Worm (Caenorhabditis elegans) whole organism, L4 larva: Measurements from ENCODE around the gene med-2.

ENCODE experiments used
- F10B5.3 ChIP-seq: sonication (generic microtip); optimal IDR thresholded peaks from 2 replicates; lab custom pipeline; 2016; ENCODE audit warnings: mild to moderate bottlenecking, missing genetic modification characterization, missing compliant biosample characterization
- F26F4.8 ChIP-seq: fragments of 200-800 bp; sonication (Bioruptor generic); conservative IDR thresholded peaks from 2 replicates; pipeline ENCODE4 v1.3.6; 2022; ENCODE audit warnings: missing genetic modification characterization, missing compliant biosample characterization
- F44E2.7 ChIP-seq: fragments of 200-800 bp; sonication (Bioruptor generic); IDR thresholded peaks from 2 replicates; pipeline ENCODE4 v2.1.2; 2022; ENCODE audit warnings: missing genetic modification characterization, missing compliant biosample characterization
- T20F7.1 ChIP-seq: fragments of 200-800 bp; sonication (Bioruptor generic); optimal IDR thresholded peaks from 2 replicates; lab custom pipeline; 2018; ENCODE audit warnings: mild to moderate bottlenecking, missing genetic modification characterization, missing compliant biosample characterization
- Y5F2A.4 ChIP-seq: fragments of 200-800 bp; sonication (Bioruptor generic); optimal IDR thresholded peaks from 2 replicates; lab custom pipeline; 2018; ENCODE audit warnings: mild to moderate bottlenecking, missing genetic modification characterization, missing compliant biosample characterization
- ZK337.2 ChIP-seq: fragments of 200-800 bp; sonication (Bioruptor generic); IDR thresholded peaks from 2 replicates; pipeline ENCODE4 v1.3.6; 2022; ENCODE audit warnings: missing genetic modification reagents, missing genetic modification characterization, missing compliant biosample characterization
- aha-1 ChIP-seq: fragments of 150-350 bp; peaks from one replicate; lab custom pipeline; 2014; ENCODE audit warnings: missing biosample characterization, missing genetic modification characterization
- arid-1 ChIP-seq: fragments of 200-800 bp; sonication (Bioruptor generic); conservative IDR thresholded peaks from 2 replicates; pipeline ENCODE4 v1.3.6; 2022; ENCODE audit warnings: missing genetic modification reagents, missing genetic modification characterization, missing compliant biosample characterization
- attf-4 ChIP-seq: sonication (generic microtip); optimal IDR thresholded peaks from 3 replicates; lab custom pipeline; 2017; ENCODE audit warnings: missing biosample characterization, missing genetic modification characterization
- ceh-20 ChIP-seq: fragments of 200-800 bp; sonication (Bioruptor generic); IDR thresholded peaks from 2 replicates; pipeline ENCODE4 v1.3.6; 2022; ENCODE audit warnings: missing genetic modification reagents, missing genetic modification characterization, missing compliant biosample characterization
- ceh-32 ChIP-seq: sonication (generic microtip); optimal IDR thresholded peaks from 2 replicates; lab custom pipeline; 2016; ENCODE audit warnings: mild to moderate bottlenecking, missing genetic modification characterization, missing compliant biosample characterization; ENCODE audit not compliant: poor library complexity
- ceh-44 ChIP-seq: fragments of 200-800 bp; sonication (Bioruptor generic); IDR thresholded peaks from 2 replicates; pipeline ENCODE4 v1.3.6; 2022; ENCODE audit warnings: missing genetic modification reagents, missing genetic modification characterization, missing compliant biosample characterization
- cey-2 ChIP-seq: sonication (generic microtip); optimal IDR thresholded peaks from 3 replicates; lab custom pipeline; 2017; ENCODE audit warnings: missing genetic modification characterization, mild to moderate bottlenecking, missing compliant biosample characterization, antibody characterized with exemption, borderline replicate concordance; ENCODE audit not compliant: insufficient read depth
- ctbp-1 ChIP-seq: fragments of 200-800 bp; sonication (Bioruptor generic); IDR thresholded peaks from 2 replicates; pipeline ENCODE4 v1.3.6; 2022; ENCODE audit warnings: missing genetic modification reagents, missing genetic modification characterization, missing compliant biosample characterization
- daf-12 ChIP-seq: fragments of 150-350 bp; optimal IDR thresholded peaks from 2 replicates; lab custom pipeline; 2014; ENCODE audit warnings: missing biosample characterization, missing genetic modification reagents, missing genetic modification characterization
- daf-16 ChIP-seq, 3 experiments: sonication (generic microtip); optimal IDR thresholded peaks; 2 replicates each; lab custom pipeline; 2016 to 2017; ENCODE audit warnings: missing genetic modification characterization in 3 of 3, missing genetic modification reagents in 3 of 3, mild to moderate bottlenecking in 2 of 3, missing compliant biosample characterization in 2 of 3, missing biosample characterization in 1 of 3, moderate library complexity in 1 of 3
- daf-8 ChIP-seq: fragments of 200-800 bp; sonication (Bioruptor generic); IDR thresholded peaks from 2 replicates; pipeline ENCODE4 v1.3.6; 2022; ENCODE audit warnings: missing genetic modification characterization, missing compliant biosample characterization
- dmd-6 ChIP-seq: fragments of 200-800 bp; sonication (Bioruptor generic); IDR thresholded peaks from 2 replicates; pipeline ENCODE4 v1.3.6; 2022; ENCODE audit warnings: missing genetic modification reagents, missing genetic modification characterization, missing compliant biosample characterization
- dmd-8 ChIP-seq: fragments of 200-800 bp; sonication (Bioruptor generic); IDR thresholded peaks from 2 replicates; pipeline ENCODE4 v1.3.6; 2022; ENCODE audit warnings: missing genetic modification characterization, missing compliant biosample characterization
- dmd-9 ChIP-seq: fragments of 200-800 bp; sonication (Bioruptor generic); IDR thresholded peaks from 2 replicates; pipeline ENCODE4 v1.3.6; 2022; ENCODE audit warnings: missing genetic modification reagents, missing genetic modification characterization, missing compliant biosample characterization
- dve-1 ChIP-seq: sonication (generic microtip); optimal IDR thresholded peaks from 2 replicates; lab custom pipeline; 2017; ENCODE audit warnings: antibody characterized with exemption, mild to moderate bottlenecking, missing genetic modification characterization, missing compliant biosample characterization; ENCODE audit not compliant: insufficient read depth
- fkh-10 ChIP-seq: fragments of 150-350 bp; optimal IDR thresholded peaks from 2 replicates; lab custom pipeline; 2014; ENCODE audit warnings: missing biosample characterization, missing genetic modification reagents, missing genetic modification characterization
- hif-1 ChIP-seq, 2 experiments: sonication (generic microtip); optimal IDR thresholded peaks; 2 replicates each; lab custom pipeline; 2016 to 2017; ENCODE audit warnings: missing compliant biosample characterization in 2 of 2, missing genetic modification characterization in 2 of 2, missing genetic modification reagents in 2 of 2, missing genotype in 2 of 2, mild to moderate bottlenecking in 1 of 2
- hlh-11 ChIP-seq: fragments of 200-800 bp; sonication (Bioruptor generic); optimal IDR thresholded peaks from 2 replicates; lab custom pipeline; 2018; ENCODE audit warnings: mild to moderate bottlenecking, missing genetic modification characterization, missing compliant biosample characterization
- hlh-30 ChIP-seq: sonication (generic microtip); optimal IDR thresholded peaks from 2 replicates; lab custom pipeline; 2017; ENCODE audit warnings: antibody characterized with exemption, mild to moderate bottlenecking, missing genetic modification characterization, missing compliant biosample characterization; ENCODE audit not compliant: insufficient read depth
- lim-7 ChIP-seq: fragments of 200-800 bp; sonication (Bioruptor generic); IDR thresholded peaks from 2 replicates; pipeline ENCODE4 v1.3.6; 2022; ENCODE audit warnings: missing genetic modification characterization, missing compliant biosample characterization
- lin-38 ChIP-seq: fragments of 200-800 bp; sonication (Bioruptor generic); IDR thresholded peaks from 2 replicates; pipeline ENCODE4 v1.3.6; 2022; ENCODE audit warnings: missing genetic modification reagents, missing genetic modification characterization, missing compliant biosample characterization
- madf-9 ChIP-seq: fragments of 200-800 bp; sonication (Bioruptor generic); conservative IDR thresholded peaks from 2 replicates; pipeline ENCODE4 v1.3.6; 2022; ENCODE audit warnings: missing genetic modification reagents, missing genetic modification characterization, missing compliant biosample characterization
- mep-1 ChIP-seq: fragments of 150-350 bp; sonication (generic microtip); optimal IDR thresholded peaks from 3 replicates; lab custom pipeline; 2014; ENCODE audit warnings: missing biosample characterization, missing genetic modification characterization
- mxl-2 ChIP-seq: fragments of 200-800 bp; sonication (Bioruptor generic); conservative IDR thresholded peaks from 2 replicates; pipeline ENCODE4 v1.3.6; 2022; ENCODE audit warnings: missing genetic modification reagents, missing genetic modification characterization, missing compliant biosample characterization
- nhr-102 ChIP-seq: sonication (generic microtip); optimal IDR thresholded peaks from 2 replicates; lab custom pipeline; 2016; ENCODE audit warnings: mild to moderate bottlenecking, missing genetic modification characterization, moderate library complexity, missing compliant biosample characterization
- nhr-11 ChIP-seq: fragments of 150-350 bp; optimal IDR thresholded peaks from 2 replicates; lab custom pipeline; 2014; ENCODE audit warnings: missing biosample characterization, missing genetic modification characterization
- nhr-237 ChIP-seq: sonication (generic microtip); optimal IDR thresholded peaks from 2 replicates; lab custom pipeline; 2017; ENCODE audit warnings: missing biosample characterization, missing genetic modification characterization
- nhr-25 ChIP-seq: sonication (generic microtip); optimal IDR thresholded peaks from 2 replicates; lab custom pipeline; 2017; ENCODE audit warnings: missing genetic modification characterization, mild to moderate bottlenecking, missing compliant biosample characterization, antibody characterized with exemption, moderate library complexity, borderline replicate concordance; ENCODE audit not compliant: insufficient read depth
- nhr-28 ChIP-seq: fragments of 150-350 bp; optimal IDR thresholded peaks from 2 replicates; lab custom pipeline; 2014; ENCODE audit warnings: missing biosample characterization, missing genetic modification characterization
- nhr-41 ChIP-seq: fragments of 200-800 bp; sonication (Bioruptor generic); IDR thresholded peaks from 2 replicates; pipeline ENCODE4 v1.3.6; 2022; ENCODE audit warnings: missing genetic modification reagents, missing genetic modification characterization, missing compliant biosample characterization
- nhr-77 ChIP-seq: fragments of 150-350 bp; optimal IDR thresholded peaks from 2 replicates; lab custom pipeline; 2014; ENCODE audit warnings: missing biosample characterization, missing genetic modification characterization
- pha-4 ChIP-seq, 2 experiments: fragments of 150-350 bp in 1 of 2; fragments of 200-800 bp in 1 of 2; sonication (Bioruptor generic) in 1 of 2; IDR thresholded peaks in 1 of 2; optimal IDR thresholded peaks in 1 of 2; 2 replicates each; pipeline versions ENCODE4 v1.3.6 to Lab custom; 2014 to 2022; ENCODE audit warnings: missing genetic modification characterization in 2 of 2, missing genetic modification reagents in 2 of 2, missing biosample characterization in 1 of 2, missing compliant biosample characterization in 1 of 2
- sdz-12 ChIP-seq: fragments of 200-800 bp; sonication (Bioruptor generic); optimal IDR thresholded peaks from 2 replicates; lab custom pipeline; 2018; ENCODE audit warnings: mild to moderate bottlenecking, missing genetic modification characterization, missing compliant biosample characterization
- skn-1 ChIP-seq: fragments of 150-350 bp; optimal IDR thresholded peaks from 2 replicates; lab custom pipeline; 2014; ENCODE audit warnings: missing biosample characterization, missing genetic modification characterization
- snpc-4 ChIP-seq: fragments of 150-350 bp; optimal IDR thresholded peaks from 2 replicates; lab custom pipeline; 2014; ENCODE audit warnings: missing biosample characterization, missing genetic modification characterization
- unc-62 ChIP-seq, 3 experiments: fragments of 150-350 bp in 1 of 3; sonication (generic microtip); optimal IDR thresholded peaks in 2 of 3; peaks in 1 of 3; 1 replicate in 1 of 3; 2 replicates in 2 of 3; lab custom pipeline; 2014 to 2017; ENCODE audit warnings: missing biosample characterization in 3 of 3, missing genetic modification characterization in 3 of 3, missing genetic modification reagents in 3 of 3, missing genotype in 1 of 3
- zag-1 ChIP-seq: fragments of 150-350 bp; optimal IDR thresholded peaks from 2 replicates; lab custom pipeline; 2014; ENCODE audit warnings: missing biosample characterization, missing genetic modification characterization
- zfp-2 ChIP-seq: sonication (generic microtip); optimal IDR thresholded peaks from 2 replicates; lab custom pipeline; 2016; ENCODE audit warnings: mild to moderate bottlenecking, missing genetic modification characterization, missing compliant biosample characterization
- ztf-7 ChIP-seq: fragments of 150-350 bp; optimal IDR thresholded peaks from 2 replicates; lab custom pipeline; 2014; ENCODE audit warnings: missing biosample characterization, missing genetic modification characterization

med-2 gene

DNA sequence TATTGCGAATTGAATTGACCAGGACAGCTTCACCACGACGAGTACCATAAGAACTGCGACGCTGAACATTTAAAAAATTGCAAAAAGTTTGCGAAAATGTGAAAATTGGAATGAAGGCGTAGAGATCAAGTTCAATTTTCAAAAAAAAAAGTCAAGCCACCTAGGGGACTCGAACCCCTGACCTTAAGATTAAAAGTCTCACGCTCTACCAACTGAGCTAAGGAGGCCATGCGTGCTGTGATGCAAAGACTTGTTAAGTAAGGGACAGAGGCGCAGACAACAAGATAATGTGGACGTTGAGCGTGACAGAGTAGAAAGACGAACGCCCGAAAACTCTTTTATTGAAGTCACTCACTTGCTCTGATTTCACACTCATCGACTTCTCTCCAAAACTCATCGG lies 3.3 kb downstream of the med-2 start (continued):
- TF ChIP-seq dmd-6 (GFP tag; lab: Robert Waterston, UW) (peak; percentile 65), hif-1 (tag; optimal IDR thresholded peaks at IDR 0.05; lab: Kevin White, UChicago) (peak in 1 of 2 experiments; percentile 62), fkh-10 (no peak), daf-12 (tag; lab: Kevin White, UChicago) (no peak), skn-1 (tag; lab: Kevin White, UChicago) (no peak), nhr-11 (peak; percentile 1), daf-16 (GFP tag; optimal IDR thresholded peaks at IDR 0.05; lab: Kevin White, UChicago) (peak in 1 of 2 experiments; percentile 72), daf-16 (tag; optimal IDR thresholded peaks at IDR 0.05; lab: Kevin White, UChicago) (peak; percentile 36), F44E2.7 (GFP tag; lab: Robert Waterston, UW) (peak; percentile 75; the same call in 1 of the 2 replicates), ctbp-1 (GFP tag; lab: Robert Waterston, UW) (peak; percentile 85), nhr-41 (GFP tag; lab: Robert Waterston, UW) (peak; percentile 91), pha-4 (GFP tag; IDR thresholded peaks at IDR 0.05; lab: Robert Waterston, UW) (peak; percentile 89; the same call in 1 of the 2 replicates), pha-4 (tag; optimal IDR thresholded peaks at IDR 0.05; lab: Kevin White, UChicago) (no peak), mxl-2 (peak; percentile 75; the same call in 1 of the 2 replicates), mep-1 (tag; lab: Kevin White, UChicago) (peak; percentile 74)

ce11 chrIII:6888497-6888896 lies 4.2 kb downstream of the med-2 start:
- no peak for TF ChIP-seq zag-1
- TF ChIP-seq daf-16 (GFP tag; optimal IDR thresholded peaks at IDR 0.05; lab: Kevin White, UChicago): peak; percentile 23 to 36
- TF ChIP-seq daf-16 (tag; optimal IDR thresholded peaks at IDR 0.05; lab: Kevin White, UChicago): peak; percentile 32
- peak; percentile 16 for TF ChIP-seq F10B5.3
- peak; percentile 43 for TF ChIP-seq dve-1 (tag; lab: Kevin White, UChicago)
- peak in 1 of 2 experiments; percentile 7 for TF ChIP-seq unc-62 (GFP tag; optimal IDR thresholded peaks at IDR 0.05 in 1 of 2; lab: Kevin White, UChicago)
- TF ChIP-seq unc-62 (tag; optimal IDR thresholded peaks at IDR 0.05; lab: Kevin White, UChicago): no peak
- peak; percentile 87 for TF ChIP-seq lim-7 (GFP tag; lab: Robert Waterston, UW)
- no peak for TF ChIP-seq sdz-12 (GFP tag; lab: Kevin White, UChicago)
- peak; percentile 24 for TF ChIP-seq zfp-2
- TF ChIP-seq F26F4.8 (GFP tag; lab: Robert Waterston, UW): peak; percentile 73
- 0 out of 2 replicates have a peak, but pooled peaks have one; percentile 17 for TF ChIP-seq dmd-9 (GFP tag; lab: Robert Waterston, UW)
- peak; percentile 81 for TF ChIP-seq dmd-8 (GFP tag; lab: Robert Waterston, UW)
- peak; percentile 66; the same call in 1 of the 2 replicates for TF ChIP-seq pha-4 (GFP tag; IDR thresholded peaks at IDR 0.05; lab: Robert Waterston, UW)
- no peak for TF ChIP-seq pha-4 (tag; optimal IDR thresholded peaks at IDR 0.05; lab: Kevin White, UChicago)
- peak; percentile 46 for TF ChIP-seq mep-1 (tag; lab: Kevin White, UChicago)
- TF ChIP-seq nhr-28 (tag; lab: Kevin White, UChicago): no peak
- no peak for TF ChIP-seq aha-1 (tag; lab: Kevin White, UChicago)
- TF ChIP-seq daf-8 (GFP tag; lab: Robert Waterston, UW): no peak
- TF ChIP-seq ztf-7 (tag; lab: Kevin White, UChicago): no peak
- TF ChIP-seq ceh-44 (GFP tag; lab: Robert Waterston, UW): peak; percentile 57; the same call in 1 of the 2 replicates
- peak; percentile 56 for TF ChIP-seq nhr-25 (tag; lab: Kevin White, UChicago)
- TF ChIP-seq nhr-237 (tag; lab: Kevin White, UChicago): no peak
- TF ChIP-seq arid-1 (GFP tag; lab: Robert Waterston, UW): peak; percentile 86
- no peak for TF ChIP-seq nhr-77
- no peak for TF ChIP-seq cey-2
- TF ChIP-seq snpc-4 (tag; lab: Kevin White, UChicago): no peak
- TF ChIP-seq nhr-11: no peak
- peak; percentile 63 for TF ChIP-seq Y5F2A.4
- peak; percentile 33; the same call in 1 of the 2 replicates for TF ChIP-seq ceh-20 (GFP tag; lab: Robert Waterston, UW)
- TF ChIP-seq nhr-102 (tag; lab: Kevin White, UChicago): peak; percentile 49
- no peak for TF ChIP-seq T20F7.1 (GFP tag; lab: Kevin White, UChicago)
- peak; percentile 43 for TF ChIP-seq hlh-30 (tag; lab: Kevin White, UChicago)
- TF ChIP-seq attf-4 (tag; lab: Kevin White, UChicago): no peak
- no peak for TF ChIP-seq ceh-32 (tag; lab: Kevin White, UChicago)
- TF ChIP-seq F44E2.7 (GFP tag; lab: Robert Waterston, UW): 0 out of 2 replicates have a peak, but pooled peaks have one; percentile 55
- peak; percentile 29 for TF ChIP-seq hlh-11 (tag; lab: Kevin White, UChicago)
- TF ChIP-seq fkh-10: no peak
- peak; percentile 78 for TF ChIP-seq lin-38 (GFP tag; lab: Robert Waterston, UW)
- no peak for TF ChIP-seq ZK337.2
- TF ChIP-seq madf-9 (GFP tag; lab: Robert Waterston, UW): peak; percentile 80
